Fruit fly (Drosophila melanogaster): ENCODE data around the gene Btnd.

Btnd gene

DNA sequence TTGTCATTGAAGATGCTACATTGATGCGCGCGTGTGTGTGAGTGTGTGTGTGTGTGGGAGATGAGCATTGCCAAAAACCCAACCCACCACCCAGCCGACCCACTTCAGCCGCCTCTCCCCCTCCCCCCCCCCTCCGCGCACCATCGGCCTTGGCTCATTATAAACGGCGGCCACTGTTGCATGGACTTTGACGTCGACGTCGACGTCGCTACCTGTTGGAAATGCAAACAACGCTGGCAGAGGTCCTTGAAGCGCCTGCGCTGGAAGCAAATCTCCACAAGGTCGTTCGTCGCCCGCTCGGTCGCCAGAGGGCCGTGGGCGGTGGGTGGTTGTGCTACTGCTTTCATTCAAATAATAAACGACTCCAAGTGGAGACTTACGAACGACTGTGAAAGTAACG is 2.5 kb downstream of the Btnd start:
- TF ChIP-seq fd96Ca (GFP tag; IDR thresholded peaks at IDR 0.05) (no peak), CG32121 (GFP tag; IDR thresholded peaks at IDR 0.05) (no peak), gl (tag; optimal IDR thresholded peaks at IDR 0.05) (no peak), CG4496 (GFP tag; IDR thresholded peaks at IDR 0.05) (no peak), CG9948 (tag; optimal IDR thresholded peaks at IDR 0.05) (no peak), EcR (GFP tag; optimal IDR thresholded peaks at IDR 0.05) (no peak), CG17806 (tag; optimal IDR thresholded peaks at IDR 0.05) (no peak), CG14655 (GFP tag; optimal IDR thresholded peaks at IDR 0.05) (no peak), CG10348 (GFP tag; IDR thresholded peaks at IDR 0.05) (no peak), Pif1A (GFP tag; optimal IDR thresholded peaks at IDR 0.05) (no peak), CG8159 (tag; optimal IDR thresholded peaks at IDR 0.05) (no peak), CG12605 (GFP tag; IDR thresholded peaks at IDR 0.05) (no peak), Ets98B (GFP tag; IDR thresholded peaks at IDR 0.05) (no peak), Snoo (tag; optimal IDR thresholded peaks at IDR 0.05) (no peak), Pif1B (GFP tag; optimal IDR thresholded peaks at IDR 0.05) (no peak)

dm6 chrX:6205099-6205498 is 14.0 kb downstream of the Btnd start:
- no peak for TF ChIP-seq CG8159 (tag; optimal IDR thresholded peaks at IDR 0.05)
- TF ChIP-seq CG15710 (tag; optimal IDR thresholded peaks at IDR 0.05), result no peak
- TF ChIP-seq CG14655 (GFP tag; optimal IDR thresholded peaks at IDR 0.05), result no peak
- TF ChIP-seq fd96Ca (GFP tag; IDR thresholded peaks at IDR 0.05), result no peak
- no peak for TF ChIP-seq CG4496 (GFP tag; IDR thresholded peaks at IDR 0.05)
- TF ChIP-seq CG9948 (tag; optimal IDR thresholded peaks at IDR 0.05), result no peak
- no peak for TF ChIP-seq Pif1B (GFP tag; optimal IDR thresholded peaks at IDR 0.05)
- TF ChIP-seq CG32121 (GFP tag; IDR thresholded peaks at IDR 0.05), result no peak

DNA sequence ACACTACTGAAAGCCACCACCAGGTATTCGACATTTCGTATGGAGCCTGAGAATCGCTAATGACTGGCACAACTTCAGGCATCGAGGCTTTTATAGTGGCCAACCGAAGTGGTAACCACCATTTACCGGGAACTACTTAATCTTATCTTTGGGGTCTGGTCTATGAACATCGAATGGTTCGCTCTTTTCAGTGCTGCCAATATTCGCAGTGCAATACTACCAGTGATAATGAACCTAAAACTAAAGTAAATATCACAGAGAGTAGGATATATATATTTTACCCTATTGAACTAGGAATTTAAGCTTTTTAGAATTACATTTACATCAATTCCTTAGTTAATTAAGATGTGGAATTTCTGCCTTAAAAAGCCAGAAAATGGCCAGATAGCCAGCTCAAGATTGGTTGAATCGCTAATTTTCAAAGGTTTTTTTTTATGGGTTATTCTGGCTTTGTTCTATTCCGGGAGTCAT is 16.6 kb downstream of the Btnd start, which contains the start of gene vanin-like:
vanin-like (minus strand) TSS at position 51 of the 471 bp plus-strand sequence.
- TF ChIP-seq CG10348 (GFP tag; IDR thresholded peaks at IDR 0.05) (no peak), CG13204 (GFP tag; optimal IDR thresholded peaks at IDR 0.05) (no peak), CG14655 (GFP tag; optimal IDR thresholded peaks at IDR 0.05) (no peak), rn (GFP tag; IDR thresholded peaks at IDR 0.05) (no peak), CG15710 (tag; optimal IDR thresholded peaks at IDR 0.05) (no peak), CG9948 (tag; optimal IDR thresholded peaks at IDR 0.05) (no peak), EcR (GFP tag; optimal IDR thresholded peaks at IDR 0.05) (no peak), CG8301 (tag; optimal IDR thresholded peaks at IDR 0.05) (no peak), CG34367 (tag; optimal IDR thresholded peaks at IDR 0.05) (no peak), Pif1A (GFP tag; optimal IDR thresholded peaks at IDR 0.05) (no peak), CG8159 (tag; optimal IDR thresholded peaks at IDR 0.05) (no peak)

DNA sequence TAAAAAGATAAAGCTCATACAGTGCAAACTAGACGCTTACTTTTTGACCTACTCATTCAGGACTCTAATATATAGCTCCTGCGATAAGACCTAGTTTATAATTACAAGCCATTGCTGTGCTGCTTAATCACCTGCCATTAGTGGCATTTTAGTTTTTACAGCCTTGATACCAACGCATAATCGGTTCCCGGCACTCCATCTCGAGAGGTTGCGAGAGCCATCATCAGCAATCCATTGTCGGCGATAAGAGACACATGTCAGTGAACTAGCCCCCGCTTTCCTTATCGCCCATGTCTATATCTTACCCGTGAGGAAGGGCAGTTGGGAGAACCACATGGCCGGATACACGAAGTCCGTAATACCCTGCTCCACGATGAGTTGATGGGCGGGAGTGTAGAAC is 17.7 kb downstream of the Btnd start:
- TF ChIP-seq fd96Ca (GFP tag; IDR thresholded peaks at IDR 0.05) (no peak), CG10348 (GFP tag; IDR thresholded peaks at IDR 0.05) (no peak), gl (tag; optimal IDR thresholded peaks at IDR 0.05) (no peak), CG15710 (tag; optimal IDR thresholded peaks at IDR 0.05) (no peak)

DNA sequence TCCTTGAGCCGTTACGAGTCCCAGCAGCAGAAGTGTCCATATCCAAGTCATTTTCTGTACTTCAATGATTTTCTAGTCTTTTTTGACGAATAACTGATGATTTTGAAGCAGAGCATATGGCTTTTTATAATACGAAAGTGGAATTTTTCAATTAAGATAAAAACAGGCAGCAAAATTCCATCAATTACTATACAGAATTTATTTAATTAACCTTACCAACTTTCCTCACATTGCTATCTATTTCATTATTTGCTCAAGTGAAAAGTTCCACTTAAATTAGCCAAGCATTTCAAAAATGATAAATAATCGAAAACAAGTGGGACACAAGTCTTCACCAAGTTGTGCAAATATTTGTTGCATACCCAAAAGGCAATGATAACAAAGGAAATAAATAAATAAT is 19.3 kb downstream of the Btnd start, which contains the start of gene CG43090:
CG43090 (minus strand) TSS at position 101 of the 400 bp plus-strand sequence.
- TF ChIP-seq CG13204 (GFP tag; optimal IDR thresholded peaks at IDR 0.05) (no peak), CG8159 (tag; optimal IDR thresholded peaks at IDR 0.05) (no peak), CG8301 (tag; optimal IDR thresholded peaks at IDR 0.05) (no peak), fd96Ca (GFP tag; IDR thresholded peaks at IDR 0.05) (no peak), EcR (GFP tag; optimal IDR thresholded peaks at IDR 0.05) (no peak), Ets98B (GFP tag; IDR thresholded peaks at IDR 0.05) (no peak), D1 (tag; optimal IDR thresholded peaks at IDR 0.05) (no peak), CG9948 (tag; optimal IDR thresholded peaks at IDR 0.05) (no peak), CG12605 (GFP tag; IDR thresholded peaks at IDR 0.05) (no peak), Snoo (tag; optimal IDR thresholded peaks at IDR 0.05) (no peak), CG14655 (GFP tag; optimal IDR thresholded peaks at IDR 0.05) (no peak), rn (GFP tag; IDR thresholded peaks at IDR 0.05) (no peak), CG32121 (GFP tag; IDR thresholded peaks at IDR 0.05) (no peak), gl (tag; optimal IDR thresholded peaks at IDR 0.05) (no peak), CG4496 (GFP tag; IDR thresholded peaks at IDR 0.05) (no peak), CG10348 (GFP tag; IDR thresholded peaks at IDR 0.05) (no peak), CG34367 (tag; optimal IDR thresholded peaks at IDR 0.05) (no peak), Pif1A (GFP tag; optimal IDR thresholded peaks at IDR 0.05) (no peak), CG17806 (tag; optimal IDR thresholded peaks at IDR 0.05) (no peak)

DNA sequence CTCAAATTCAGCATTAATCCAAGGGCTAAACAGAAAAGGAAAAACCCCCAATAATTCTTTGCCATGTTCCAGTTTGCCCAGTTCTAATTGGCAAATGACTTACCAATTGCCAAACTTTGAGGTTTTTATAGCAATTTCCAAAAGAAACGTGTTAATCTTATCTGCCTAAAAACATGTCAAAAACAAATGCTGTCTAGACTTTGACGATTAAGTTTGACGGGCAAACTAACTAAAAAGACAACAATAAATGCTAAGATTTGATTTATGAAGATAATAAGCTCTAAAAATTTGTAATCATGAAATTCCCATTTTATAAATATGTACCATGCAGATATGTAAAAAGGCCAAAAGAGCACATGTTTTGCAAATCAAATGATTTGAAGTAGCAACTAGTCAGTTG is 20.6 kb downstream of the Btnd start, which contains the start of gene CG32751:
CG32751 (minus strand) TSS at position 101 of the 400 bp plus-strand sequence.
- TF ChIP-seq fd96Ca (GFP tag; IDR thresholded peaks at IDR 0.05) (no peak), CG14655 (GFP tag; optimal IDR thresholded peaks at IDR 0.05) (no peak), CG34367 (tag; optimal IDR thresholded peaks at IDR 0.05) (no peak), CG32121 (GFP tag; IDR thresholded peaks at IDR 0.05) (no peak), CG8159 (tag; optimal IDR thresholded peaks at IDR 0.05) (no peak), EcR (GFP tag; optimal IDR thresholded peaks at IDR 0.05) (no peak), Pif1A (GFP tag; optimal IDR thresholded peaks at IDR 0.05) (no peak), Pif1B (GFP tag; optimal IDR thresholded peaks at IDR 0.05) (no peak), gl (tag; optimal IDR thresholded peaks at IDR 0.05) (no peak), CG8301 (tag; optimal IDR thresholded peaks at IDR 0.05) (no peak), Ets98B (GFP tag; IDR thresholded peaks at IDR 0.05) (no peak), CG12605 (GFP tag; IDR thresholded peaks at IDR 0.05) (no peak), CG9948 (tag; optimal IDR thresholded peaks at IDR 0.05) (no peak), D1 (tag; optimal IDR thresholded peaks at IDR 0.05) (no peak)

All from whole organism, pupa.